Worm (Caenorhabditis elegans): ENCODE measurements around the gene clc-33.

clc-33 gene

DNA sequence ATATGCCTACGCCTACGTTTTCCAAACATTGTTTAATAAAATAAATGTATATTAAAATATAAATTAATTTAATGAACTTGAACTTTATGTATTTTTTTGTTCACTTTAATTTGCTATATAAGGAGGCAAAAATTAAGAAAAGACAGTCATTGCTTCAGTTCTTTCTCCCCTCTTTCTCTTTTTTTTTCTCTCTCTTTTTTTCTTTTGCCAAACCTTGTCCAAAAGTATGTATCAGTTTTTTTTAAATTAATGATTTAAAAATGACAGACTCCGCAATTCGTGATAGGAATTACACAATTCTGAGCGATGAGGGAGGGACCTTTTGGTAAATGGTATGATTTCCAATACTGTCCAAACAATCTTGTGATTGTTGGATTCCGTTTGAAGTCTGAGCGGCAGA lies 37.2 kb upstream of the clc-33 start, which contains the start of gene F46F5.13:
Gene F46F5.13 (plus strand): TSS at position 301 of the 400 bp plus-strand sequence.
- TF ChIP-seq tbx-9 (tag; optimal IDR thresholded peaks at IDR 0.05; ENCODE audit: borderline replicate concordance) (no peak), bed-1 (GFP tag; IDR thresholded peaks at IDR 0.05) (no peak), hlh-12 (tag; optimal IDR thresholded peaks at IDR 0.05) (no peak)

DNA sequence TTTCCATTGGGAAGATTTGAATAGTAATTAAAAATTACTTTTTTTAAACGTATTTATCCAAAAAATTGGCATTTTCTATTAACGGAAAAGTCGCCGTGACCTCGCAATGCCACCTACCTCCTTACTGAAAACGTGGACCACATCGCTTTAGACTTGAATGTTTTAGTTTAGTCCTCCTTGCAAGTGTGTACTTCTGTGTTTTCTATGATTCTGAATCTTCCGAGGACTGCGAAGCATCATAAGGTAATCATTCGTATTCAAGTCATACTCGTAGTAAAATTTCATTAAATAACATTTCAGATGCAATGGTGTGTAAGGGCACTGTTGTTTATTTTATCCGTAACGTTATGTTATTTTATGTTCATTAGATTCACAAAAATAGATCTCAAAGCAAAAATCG lies 31.8 kb upstream of the clc-33 start, which contains the start of gene F46F5.11:
Gene F46F5.11 (plus strand): TSS at position 301 of the 400 bp plus-strand sequence.
- TF ChIP-seq rcor-1 (GFP tag; IDR thresholded peaks at IDR 0.05) (no peak), nhr-80 (tag; optimal IDR thresholded peaks at IDR 0.05) (no peak), nhr-179 (tag; optimal IDR thresholded peaks at IDR 0.05) (no peak), sea-2 (GFP tag; IDR thresholded peaks at IDR 0.05) (no peak)

- TF ChIP-seq mxl-1 (tag; optimal IDR thresholded peaks at IDR 0.05) (no peak), zfh-2 (GFP tag; conservative IDR thresholded peaks at IDR 0.05) (peak; percentile 66; the same call in 1 of the 2 replicates)
Measured at ce11 chrII:812917-813316, 27.3 kb upstream of the clc-33 start, which contains the start of gene F46F5.5. F46F5.5 (minus strand) TSS chrII:813017.

DNA sequence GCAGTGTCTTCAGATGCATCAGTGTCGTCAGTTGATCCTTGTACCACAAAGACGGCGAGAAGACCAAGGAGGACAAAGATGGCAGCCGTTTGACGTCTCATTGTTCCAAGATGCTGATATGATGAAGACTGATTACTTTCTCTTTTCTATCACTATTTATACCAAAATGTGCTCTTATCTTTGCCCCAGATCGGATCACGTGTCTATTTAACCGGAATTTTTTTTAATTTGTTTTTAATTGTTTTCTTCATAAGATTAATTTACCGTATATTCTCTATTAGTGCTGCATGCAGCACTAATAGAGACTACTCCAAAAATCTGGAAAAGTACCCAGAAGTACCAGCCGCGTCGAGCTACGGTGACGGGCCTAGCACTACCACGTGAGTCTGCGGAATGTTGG lies 25.5 kb upstream of the clc-33 start, which contains the start of gene msrp-3:
Gene msrp-3 (minus strand): TSS at position 101 of the 400 bp plus-strand sequence.
- TF ChIP-seq F52B5.7 (tag; optimal IDR thresholded peaks at IDR 0.05) (no peak), cebp-2 (GFP tag; IDR thresholded peaks at IDR 0.05) (no peak), F57C9.4 (tag; optimal IDR thresholded peaks at IDR 0.05) (no peak), ceh-79 (tag; optimal IDR thresholded peaks at IDR 0.05) (no peak), ztf-22 (GFP tag; optimal IDR thresholded peaks at IDR 0.05) (no peak), ztf-3 (GFP tag; optimal IDR thresholded peaks at IDR 0.05) (no peak), ztf-28 (GFP tag; IDR thresholded peaks at IDR 0.05) (no peak), F22D6.2 (tag; optimal IDR thresholded peaks at IDR 0.05) (no peak), attf-6 (GFP tag; IDR thresholded peaks at IDR 0.05) (no peak)

DNA sequence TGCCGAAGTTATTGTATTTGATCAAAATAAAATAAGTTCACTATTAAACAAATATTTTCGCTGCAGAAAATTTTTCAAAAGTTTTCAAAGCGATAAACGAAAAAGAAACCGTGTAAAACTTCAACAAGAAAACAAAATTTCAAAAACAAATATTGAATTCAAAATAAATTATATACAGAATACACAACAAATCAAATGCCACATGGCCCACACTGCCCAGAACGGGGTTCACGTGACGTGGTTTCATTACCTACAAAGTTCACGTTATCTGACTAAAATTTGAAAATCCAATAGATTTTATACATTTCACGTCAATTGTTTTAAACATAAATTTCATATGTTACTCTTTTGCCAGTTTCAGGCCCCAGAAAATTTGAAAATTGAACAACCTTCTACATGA lies 19.7 kb upstream of the clc-33 start, which contains the start of gene F46F5.7:
Gene F46F5.7 (minus strand): TSS at position 101 of the 400 bp plus-strand sequence.
- TF ChIP-seq hmg-20 (GFP tag; IDR thresholded peaks at IDR 0.05), result no peak
- no peak for TF ChIP-seq pha-4 (tag; optimal IDR thresholded peaks at IDR 0.05)
- no peak for TF ChIP-seq ztf-22 (GFP tag; optimal IDR thresholded peaks at IDR 0.05)
- no peak for TF ChIP-seq hlh-26 (GFP tag; conservative IDR thresholded peaks at IDR 0.05)
- no peak for TF ChIP-seq dox-1 (GFP tag; IDR thresholded peaks at IDR 0.05)
- TF ChIP-seq athp-1 (tag; optimal IDR thresholded peaks at IDR 0.05), result no peak
- TF ChIP-seq ccch-3 (GFP tag; optimal IDR thresholded peaks at IDR 0.05), result no peak
- no peak for TF ChIP-seq ekl-4 (GFP tag; IDR thresholded peaks at IDR 0.05)
- TF ChIP-seq rcor-1 (GFP tag; IDR thresholded peaks at IDR 0.05), result no peak
- no peak for TF ChIP-seq nfya-2 (GFP tag; IDR thresholded peaks at IDR 0.05)
- TF ChIP-seq sdz-38 (tag; optimal IDR thresholded peaks at IDR 0.05), result no peak
- TF ChIP-seq attf-3 (GFP tag; conservative IDR thresholded peaks at IDR 0.05), result no peak
- no peak for TF ChIP-seq ama-1 (optimal IDR thresholded peaks at IDR 0.05)
- no peak for TF ChIP-seq ama-1 (GFP tag; optimal IDR thresholded peaks at IDR 0.05)
- no peak for TF ChIP-seq dpl-1 (GFP tag; optimal IDR thresholded peaks at IDR 0.05)
- no peak for TF ChIP-seq egrh-3 (GFP tag; IDR thresholded peaks at IDR 0.05)
- no peak for TF ChIP-seq K11D2.4 (GFP tag; IDR thresholded peaks at IDR 0.05)
- TF ChIP-seq lsy-27 (tag; optimal IDR thresholded peaks at IDR 0.05; ENCODE audit: borderline replicate concordance, insufficient read depth), result no peak
- TF ChIP-seq F33H1.4 (GFP tag; IDR thresholded peaks at IDR 0.05), result no peak
